Fruit fly (Drosophila melanogaster): Measurements from ENCODE around the gene Swip-1.

- TF ChIP-seq CG8478 (optimal IDR thresholded peaks at IDR 0.05) (no peak), CTCF (optimal IDR thresholded peaks at IDR 0.05) (no peak)
Measured at dm6 chr2L:18957142-18957674, 29.9 kb downstream of the Swip-1 start, which contains the start of gene Bhmt.
